Fruit fly (Drosophila melanogaster): ENCODE measurements around the gene CG4598.

- no peak for TF ChIP-seq EcR (GFP tag; optimal IDR thresholded peaks at IDR 0.05)
- peak; percentile 10 for TF ChIP-seq CG15710 (tag; optimal IDR thresholded peaks at IDR 0.05)
- no peak for TF ChIP-seq gl (tag; optimal IDR thresholded peaks at IDR 0.05)
These were observed 21.1 kb upstream of the CG4598 start, which contains the start of gene RpS2 for dm6 chr2L:9897296-9897695.

Measured in whole organism, pupa.